Fruit fly (Drosophila melanogaster): ENCODE results near the gene CG42828.

dm6 chr3R:23386907-23387306 lies 13.4 kb downstream of the CG42828 start:
- TF ChIP-seq Dll (optimal IDR thresholded peaks at IDR 0.05), result no peak
- TF ChIP-seq pan (optimal IDR thresholded peaks at IDR 0.05), result no peak
- TF ChIP-seq usp (GFP tag; optimal IDR thresholded peaks at IDR 0.05), result no peak
- no peak for TF ChIP-seq CG8478 (optimal IDR thresholded peaks at IDR 0.05)
- no peak for TF ChIP-seq EcR (GFP tag; optimal IDR thresholded peaks at IDR 0.05)
